Fruit fly (Drosophila melanogaster) whole organism: ENCODE results near the gene CG32856.

Experiments used
- CG8478 ChIP-seq: fragments of >200 bp; optimal IDR thresholded peaks from 2 replicates; lab custom pipeline; 2018; ENCODE audit warnings: inconsistent platforms
- Dll ChIP-seq: fragments of >200 bp; optimal IDR thresholded peaks from 2 replicates; lab custom pipeline; 2017
- EcR ChIP-seq, 2 experiments: fragments of >200 bp; optimal IDR thresholded peaks; 2 replicates each; lab custom pipeline; 2017; ENCODE audit warnings: missing biosample characterization in 2 of 2, missing genetic modification characterization in 2 of 2, missing genetic modification reagents in 2 of 2
- pan ChIP-seq: fragments of >200 bp; optimal IDR thresholded peaks from 2 replicates; lab custom pipeline; 2017
- psq ChIP-seq: fragments of >200 bp; optimal IDR thresholded peaks from 2 replicates; lab custom pipeline; 2017
- usp ChIP-seq: fragments of >200 bp; optimal IDR thresholded peaks from 2 replicates; lab custom pipeline; 2017; ENCODE audit warnings: missing biosample characterization, missing genetic modification characterization, mixed read lengths

Gene CG32856

DNA sequence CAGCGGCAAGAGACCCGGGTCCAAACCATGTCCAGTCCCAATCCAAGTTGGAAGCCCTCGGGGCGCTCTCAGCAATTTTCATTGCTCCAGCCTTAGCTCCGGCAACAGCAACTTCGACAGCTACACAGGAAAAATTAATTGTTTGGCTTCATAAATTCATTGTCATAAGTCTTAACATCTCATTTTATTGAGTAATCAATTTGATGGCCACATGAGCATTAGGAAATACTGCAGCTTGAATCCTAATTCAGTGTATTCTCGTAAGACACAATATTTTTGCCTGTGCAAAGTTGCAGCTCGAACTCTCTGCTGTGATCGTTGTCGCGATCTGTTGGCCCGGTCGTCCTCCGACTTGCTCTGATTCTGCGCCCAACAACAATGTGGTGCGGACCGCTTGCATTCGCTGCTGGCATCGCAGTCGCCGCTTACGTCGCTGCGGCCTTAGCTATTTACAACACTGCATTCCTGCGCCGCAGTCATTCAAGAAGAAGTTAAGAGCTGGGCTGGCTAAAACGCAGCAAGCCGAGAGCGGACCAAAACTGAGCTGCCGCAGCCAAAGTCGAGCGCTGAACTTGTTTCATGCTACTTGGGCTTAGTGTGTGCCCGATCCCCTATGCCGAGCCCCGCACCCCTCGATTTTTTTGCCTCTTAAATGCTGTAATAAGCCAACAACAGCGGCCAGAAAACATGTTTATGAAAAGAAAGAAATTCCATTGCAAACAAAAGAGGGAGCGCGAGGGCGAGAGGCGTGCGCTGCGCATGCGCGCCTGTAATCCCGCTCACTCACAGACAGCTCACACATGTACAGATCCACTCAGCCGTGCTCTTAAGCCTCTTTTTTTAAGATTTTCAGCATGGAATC, 45.6 kb downstream of the CG32856 start:
- TF ChIP-seq EcR (GFP tag; optimal IDR thresholded peaks at IDR 0.05; lab: Kevin White, UChicago) (no peak), Dll (lab: Kevin White, UChicago) (peak; percentile 76)

DNA sequence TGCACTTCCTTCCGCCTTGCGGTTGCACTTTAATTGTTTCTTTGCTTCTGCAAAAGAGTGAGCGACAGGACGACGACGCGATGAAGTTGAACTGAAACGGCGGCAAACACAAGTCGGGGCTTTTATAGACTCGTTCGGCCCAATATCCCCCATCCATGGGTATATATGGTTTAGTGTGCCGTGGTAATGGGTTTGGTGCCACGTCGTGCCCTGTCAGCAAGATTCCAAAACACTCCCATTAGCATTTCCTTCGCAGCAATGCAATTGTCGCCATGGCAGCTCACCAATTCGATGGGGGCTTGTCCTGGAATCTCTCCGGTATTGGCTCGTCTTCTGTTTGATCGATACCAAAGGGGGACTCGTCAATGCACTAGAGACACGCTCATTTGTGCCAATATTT, 47.2 kb downstream of the CG32856 start, which contains the start of gene CG45105:
Gene CG45105 (minus strand): TSS at position 101 of the 400 bp plus-strand sequence.
- TF ChIP-seq usp, result no peak
- TF ChIP-seq CG8478 (lab: Kevin White, UChicago), result no peak
- no peak for TF ChIP-seq psq (lab: Kevin White, UChicago)
- no peak for TF ChIP-seq Dll (lab: Kevin White, UChicago)
- TF ChIP-seq pan (lab: Kevin White, UChicago), result no peak
- TF ChIP-seq EcR (GFP tag; optimal IDR thresholded peaks at IDR 0.05; lab: Kevin White, UChicago), result no peak
